Worm (Caenorhabditis elegans) whole organism, L4 larva: ENCODE data around the gene wbp-2.

Experiments used
- F49E8.2 ChIP-seq: sonication (generic microtip); optimal IDR thresholded peaks from 2 replicates; lab custom pipeline; 2016; ENCODE audit warnings: missing compliant biosample characterization, mild to moderate bottlenecking, missing genetic modification characterization, borderline replicate concordance
- nhr-76 ChIP-seq: fragments of 150-350 bp; optimal IDR thresholded peaks from 2 replicates; lab custom pipeline; 2014; ENCODE audit warnings: missing biosample characterization, missing genetic modification characterization
- pha-4 ChIP-seq, 2 experiments: fragments of 150-350 bp in 1 of 2; fragments of 200-800 bp in 1 of 2; sonication (Bioruptor generic) in 1 of 2; IDR thresholded peaks in 1 of 2; optimal IDR thresholded peaks in 1 of 2; 2 replicates each; pipeline versions ENCODE4 v1.3.6 to Lab custom; 2014 to 2022; ENCODE audit warnings: missing genetic modification characterization in 2 of 2, missing genetic modification reagents in 2 of 2, missing biosample characterization in 1 of 2, missing compliant biosample characterization in 1 of 2
- skn-1 ChIP-seq: fragments of 150-350 bp; optimal IDR thresholded peaks from 2 replicates; lab custom pipeline; 2014; ENCODE audit warnings: missing biosample characterization, missing genetic modification characterization

DNA sequence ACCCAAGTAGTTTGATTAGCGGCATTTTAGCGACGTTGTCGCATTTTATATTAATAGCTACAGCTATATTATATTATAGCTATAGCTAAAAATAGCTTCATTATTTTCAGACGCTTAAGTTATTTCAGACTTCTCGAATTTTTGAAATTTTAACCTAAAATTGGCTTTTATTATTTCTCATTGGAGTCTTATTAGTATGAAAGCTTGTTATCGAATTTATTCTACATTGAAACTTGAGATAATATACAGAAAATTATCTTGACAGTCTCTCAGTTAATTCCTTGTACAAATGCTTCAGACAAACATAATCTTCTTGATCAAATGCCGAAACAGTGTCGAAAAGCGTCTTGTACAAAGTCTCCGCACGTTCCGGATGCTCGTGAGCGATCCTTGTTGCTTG is 50.2 kb downstream of the wbp-2 start, which contains the start of gene srh-48:
- TF ChIP-seq pha-4 (GFP tag; IDR thresholded peaks at IDR 0.05; lab: Robert Waterston, UW) (no peak), pha-4 (tag; optimal IDR thresholded peaks at IDR 0.05; lab: Kevin White, UChicago) (no peak), F49E8.2 (tag; lab: Kevin White, UChicago) (no peak), skn-1 (tag; lab: Kevin White, UChicago) (no peak), nhr-76 (no peak)
